Worm (Caenorhabditis elegans): ENCODE measurements around the gene F35H10.2.

DNA sequence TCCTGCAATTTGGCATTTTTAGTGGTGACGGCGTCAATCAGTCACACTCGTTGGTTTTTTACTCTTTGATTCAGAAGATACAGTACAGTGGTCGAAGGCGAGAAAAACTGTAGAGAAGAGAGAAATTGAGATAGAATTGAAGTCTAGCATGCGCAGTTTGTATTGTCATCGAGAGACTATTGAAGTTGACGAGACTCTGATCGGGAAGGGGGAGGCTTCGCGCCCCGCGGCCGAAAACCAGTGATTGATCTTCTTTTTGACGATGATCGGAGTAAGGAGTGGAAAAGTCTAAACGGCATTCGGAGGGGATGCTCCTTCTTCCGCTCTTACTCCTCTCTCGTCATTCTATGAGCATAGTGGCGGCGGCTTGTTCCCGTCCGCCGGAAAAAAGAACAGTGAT lies 27.1 kb upstream of the F35H10.2 start:
- no peak for TF ChIP-seq W03F9.2 (tag; optimal IDR thresholded peaks at IDR 0.05)
- TF ChIP-seq dao-5 (tag; optimal IDR thresholded peaks at IDR 0.05) = no peak

Measured in whole organism, L4/young adult.